Worm (Caenorhabditis elegans) whole organism, L4 larva: Measurements from ENCODE around the gene Y32F6A.4.

Experiments used
- D1046.2 ChIP-seq: fragments of 200-800 bp; sonication (Bioruptor generic); IDR thresholded peaks from 2 replicates; pipeline ENCODE4 v1.3.6; 2022; ENCODE audit warnings: missing genetic modification characterization, missing compliant biosample characterization
- F37D6.2 ChIP-seq: sonication (generic microtip); optimal IDR thresholded peaks from 2 replicates; lab custom pipeline; 2016; ENCODE audit warnings: mild to moderate bottlenecking, missing genetic modification characterization, missing compliant biosample characterization
- F44E2.7 ChIP-seq: fragments of 200-800 bp; sonication (Bioruptor generic); IDR thresholded peaks from 2 replicates; pipeline ENCODE4 v2.1.2; 2022; ENCODE audit warnings: missing genetic modification characterization, missing compliant biosample characterization
- T26A8.4 ChIP-seq: fragments of 200-800 bp; sonication (Bioruptor generic); IDR thresholded peaks from 2 replicates; pipeline ENCODE4 v1.3.6; 2022; ENCODE audit warnings: missing genetic modification characterization, missing compliant biosample characterization
- Y105C5A.15 ChIP-seq: fragments of 200-800 bp; sonication (Bioruptor generic); IDR thresholded peaks from 2 replicates; pipeline ENCODE4 v1.3.6; 2022; ENCODE audit warnings: missing genetic modification characterization, missing compliant biosample characterization
- ZK337.2 ChIP-seq: fragments of 200-800 bp; sonication (Bioruptor generic); IDR thresholded peaks from 2 replicates; pipeline ENCODE4 v1.3.6; 2022; ENCODE audit warnings: missing genetic modification reagents, missing genetic modification characterization, missing compliant biosample characterization
- aha-1 ChIP-seq: fragments of 150-350 bp; peaks from one replicate; lab custom pipeline; 2014; ENCODE audit warnings: missing biosample characterization, missing genetic modification characterization
- ama-1 ChIP-seq: fragments of 150-350 bp; optimal IDR thresholded peaks from 2 replicates; lab custom pipeline; 2014; ENCODE audit warnings: inconsistent platforms, mixed read lengths
- attf-4 ChIP-seq: sonication (generic microtip); optimal IDR thresholded peaks from 3 replicates; lab custom pipeline; 2017; ENCODE audit warnings: missing biosample characterization, missing genetic modification characterization
- ceh-82 ChIP-seq: sonication (generic microtip); optimal IDR thresholded peaks from 2 replicates; lab custom pipeline; 2017; ENCODE audit warnings: missing biosample characterization, missing genetic modification characterization
- ctbp-1 ChIP-seq: fragments of 200-800 bp; sonication (Bioruptor generic); IDR thresholded peaks from 2 replicates; pipeline ENCODE4 v1.3.6; 2022; ENCODE audit warnings: missing genetic modification reagents, missing genetic modification characterization, missing compliant biosample characterization
- daf-12 ChIP-seq: fragments of 150-350 bp; optimal IDR thresholded peaks from 2 replicates; lab custom pipeline; 2014; ENCODE audit warnings: missing biosample characterization, missing genetic modification reagents, missing genetic modification characterization
- daf-16 ChIP-seq, 3 experiments: sonication (generic microtip); optimal IDR thresholded peaks; 2 replicates each; lab custom pipeline; 2016 to 2017; ENCODE audit warnings: missing genetic modification characterization in 3 of 3, missing genetic modification reagents in 3 of 3, mild to moderate bottlenecking in 2 of 3, missing compliant biosample characterization in 2 of 3, missing biosample characterization in 1 of 3, moderate library complexity in 1 of 3
- daf-19 ChIP-seq: fragments of 200-800 bp; sonication (Bioruptor generic); conservative IDR thresholded peaks from 2 replicates; pipeline ENCODE4 v1.3.6; 2022; ENCODE audit warnings: missing genetic modification characterization, missing compliant biosample characterization
- daf-8 ChIP-seq: fragments of 200-800 bp; sonication (Bioruptor generic); IDR thresholded peaks from 2 replicates; pipeline ENCODE4 v1.3.6; 2022; ENCODE audit warnings: missing genetic modification characterization, missing compliant biosample characterization
- dmd-6 ChIP-seq: fragments of 200-800 bp; sonication (Bioruptor generic); IDR thresholded peaks from 2 replicates; pipeline ENCODE4 v1.3.6; 2022; ENCODE audit warnings: missing genetic modification reagents, missing genetic modification characterization, missing compliant biosample characterization
- dmd-9 ChIP-seq: fragments of 200-800 bp; sonication (Bioruptor generic); IDR thresholded peaks from 2 replicates; pipeline ENCODE4 v1.3.6; 2022; ENCODE audit warnings: missing genetic modification reagents, missing genetic modification characterization, missing compliant biosample characterization
- duxl-1 ChIP-seq: sonication (generic microtip); optimal IDR thresholded peaks from 2 replicates; lab custom pipeline; 2016; ENCODE audit warnings: mild to moderate bottlenecking, missing genetic modification characterization, moderate library complexity, missing compliant biosample characterization; ENCODE audit not compliant: poor library complexity
- dve-1 ChIP-seq: sonication (generic microtip); optimal IDR thresholded peaks from 2 replicates; lab custom pipeline; 2017; ENCODE audit warnings: antibody characterized with exemption, mild to moderate bottlenecking, missing genetic modification characterization, missing compliant biosample characterization; ENCODE audit not compliant: insufficient read depth
- egl-27 ChIP-seq: sonication (generic microtip); optimal IDR thresholded peaks from 3 replicates; lab custom pipeline; 2017; ENCODE audit warnings: missing biosample characterization, missing genetic modification reagents, missing genetic modification characterization
- egl-43 ChIP-seq: fragments of 200-800 bp; sonication (Bioruptor generic); IDR thresholded peaks from 2 replicates; pipeline ENCODE4 v1.3.6; 2022; ENCODE audit warnings: missing genetic modification reagents, missing genetic modification characterization, missing compliant biosample characterization
- fkh-10 ChIP-seq: fragments of 150-350 bp; optimal IDR thresholded peaks from 2 replicates; lab custom pipeline; 2014; ENCODE audit warnings: missing biosample characterization, missing genetic modification reagents, missing genetic modification characterization
- gei-8 ChIP-seq: fragments of 200-800 bp; sonication (Bioruptor generic); optimal IDR thresholded peaks from 2 replicates; lab custom pipeline; 2018; ENCODE audit warnings: mild to moderate bottlenecking, missing genetic modification characterization, missing compliant biosample characterization
- lin-1 ChIP-seq: fragments of 200-800 bp; sonication (Bioruptor generic); IDR thresholded peaks from 2 replicates; pipeline ENCODE4 v1.3.6; 2022; ENCODE audit warnings: missing genetic modification reagents, missing genetic modification characterization, missing compliant biosample characterization
- lir-3 ChIP-seq: sonication (generic microtip); optimal IDR thresholded peaks from 2 replicates; lab custom pipeline; 2016; ENCODE audit warnings: mild to moderate bottlenecking, missing genetic modification characterization, missing compliant biosample characterization
- madf-5 ChIP-seq, 2 experiments: fragments of 200-800 bp; sonication (Bioruptor generic); IDR thresholded peaks; 2 replicates each; pipeline ENCODE4 v1.3.6; 2022; ENCODE audit warnings: missing compliant biosample characterization in 2 of 2, missing genetic modification characterization in 2 of 2
- mdl-1 ChIP-seq, 2 experiments: fragments of 150-350 bp in 1 of 2; sonication (generic microtip) in 1 of 2; optimal IDR thresholded peaks; 2 replicates each; lab custom pipeline; 2014 to 2017; ENCODE audit warnings: missing biosample characterization in 2 of 2, missing genetic modification characterization in 2 of 2
- mxl-2 ChIP-seq: fragments of 200-800 bp; sonication (Bioruptor generic); conservative IDR thresholded peaks from 2 replicates; pipeline ENCODE4 v1.3.6; 2022; ENCODE audit warnings: missing genetic modification reagents, missing genetic modification characterization, missing compliant biosample characterization
- nhr-10 ChIP-seq: fragments of 150-350 bp; optimal IDR thresholded peaks from 2 replicates; lab custom pipeline; 2014; ENCODE audit warnings: missing biosample characterization, missing genetic modification characterization
- nhr-11 ChIP-seq: fragments of 150-350 bp; optimal IDR thresholded peaks from 2 replicates; lab custom pipeline; 2014; ENCODE audit warnings: missing biosample characterization, missing genetic modification characterization
- nhr-111 ChIP-seq: fragments of 200-800 bp; sonication (Bioruptor generic); optimal IDR thresholded peaks from 2 replicates; lab custom pipeline; 2018; ENCODE audit warnings: mild to moderate bottlenecking, missing genetic modification characterization, missing compliant biosample characterization
- nhr-28 ChIP-seq: fragments of 150-350 bp; optimal IDR thresholded peaks from 2 replicates; lab custom pipeline; 2014; ENCODE audit warnings: missing biosample characterization, missing genetic modification characterization
- nhr-6 ChIP-seq: fragments of 150-350 bp; optimal IDR thresholded peaks from 2 replicates; lab custom pipeline; 2014; ENCODE audit warnings: missing biosample characterization, missing genetic modification characterization
- nhr-76 ChIP-seq: fragments of 150-350 bp; optimal IDR thresholded peaks from 2 replicates; lab custom pipeline; 2014; ENCODE audit warnings: missing biosample characterization, missing genetic modification characterization
- pha-4 ChIP-seq, 2 experiments: fragments of 150-350 bp in 1 of 2; fragments of 200-800 bp in 1 of 2; sonication (Bioruptor generic) in 1 of 2; IDR thresholded peaks in 1 of 2; optimal IDR thresholded peaks in 1 of 2; 2 replicates each; pipeline versions ENCODE4 v1.3.6 to Lab custom; 2014 to 2022; ENCODE audit warnings: missing genetic modification characterization in 2 of 2, missing genetic modification reagents in 2 of 2, missing biosample characterization in 1 of 2, missing compliant biosample characterization in 1 of 2
- php-3 ChIP-seq: fragments of 200-800 bp; sonication (Bioruptor generic); IDR thresholded peaks from 2 replicates; pipeline ENCODE4 v1.3.6; 2022; ENCODE audit warnings: missing genetic modification reagents, missing genetic modification characterization, missing compliant biosample characterization
- pqm-1 ChIP-seq: sonication (generic microtip); optimal IDR thresholded peaks from 2 replicates; lab custom pipeline; 2017; ENCODE audit warnings: missing biosample characterization, missing genetic modification characterization
- rbr-2 ChIP-seq: sonication (generic microtip); optimal IDR thresholded peaks from 2 replicates; lab custom pipeline; 2016; ENCODE audit warnings: missing genotype, missing genetic modification characterization, missing compliant biosample characterization
- saeg-2 ChIP-seq: fragments of 200-800 bp; sonication (Bioruptor generic); IDR thresholded peaks from 2 replicates; pipeline ENCODE4 v1.3.6; 2022; ENCODE audit warnings: missing genetic modification reagents, missing genetic modification characterization, missing compliant biosample characterization
- tag-97 ChIP-seq: fragments of 200-800 bp; sonication (Bioruptor generic); IDR thresholded peaks from 2 replicates; pipeline ENCODE4 v1.3.6; 2022; ENCODE audit warnings: missing genetic modification characterization, missing compliant biosample characterization
- unc-39 ChIP-seq: sonication (generic microtip); optimal IDR thresholded peaks from 2 replicates; lab custom pipeline; 2017; ENCODE audit warnings: missing biosample characterization, missing genetic modification characterization
- unc-62 ChIP-seq, 3 experiments: fragments of 150-350 bp in 1 of 3; sonication (generic microtip); optimal IDR thresholded peaks in 2 of 3; peaks in 1 of 3; 1 replicate in 1 of 3; 2 replicates in 2 of 3; lab custom pipeline; 2014 to 2017; ENCODE audit warnings: missing biosample characterization in 3 of 3, missing genetic modification characterization in 3 of 3, missing genetic modification reagents in 3 of 3, missing genotype in 1 of 3
- vab-7 ChIP-seq: fragments of 200-800 bp; sonication (Bioruptor generic); IDR thresholded peaks from 2 replicates; pipeline ENCODE4 v1.3.6; 2022; ENCODE audit warnings: missing genetic modification reagents, missing genetic modification characterization, missing compliant biosample characterization
- zag-1 ChIP-seq: fragments of 150-350 bp; optimal IDR thresholded peaks from 2 replicates; lab custom pipeline; 2014; ENCODE audit warnings: missing biosample characterization, missing genetic modification characterization
- zip-2 ChIP-seq: fragments of 150-350 bp; optimal IDR thresholded peaks from 2 replicates; lab custom pipeline; 2014; ENCODE audit warnings: missing biosample characterization, missing genetic modification characterization
- ztf-11 ChIP-seq: fragments of 150-350 bp; optimal IDR thresholded peaks from 2 replicates; lab custom pipeline; 2014; ENCODE audit warnings: missing biosample characterization, missing genetic modification characterization
- ztf-7 ChIP-seq: fragments of 150-350 bp; optimal IDR thresholded peaks from 2 replicates; lab custom pipeline; 2014; ENCODE audit warnings: missing biosample characterization, missing genetic modification characterization

Gene Y32F6A.4

DNA sequence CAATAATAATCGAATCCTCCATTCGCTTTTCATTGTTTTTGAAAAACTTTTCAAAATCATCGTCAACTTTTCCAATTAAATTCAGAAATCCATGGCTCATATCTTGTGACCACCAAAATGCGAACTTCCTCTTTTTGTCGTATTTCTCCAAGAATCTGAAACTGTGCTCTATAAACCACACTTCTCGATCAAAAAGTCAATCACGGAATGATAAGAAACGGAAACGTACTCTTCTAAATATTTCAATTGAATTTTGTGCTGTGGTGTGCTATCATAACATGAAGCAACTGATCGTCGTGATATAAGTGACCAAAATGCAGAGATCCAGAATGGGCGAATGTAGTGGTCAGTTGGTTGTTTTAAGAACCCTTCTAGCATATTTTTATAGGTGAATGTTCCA lies 29.2 kb downstream of the Y32F6A.4 start:
- TF ChIP-seq nhr-28 (peak; percentile 58), pqm-1 (peak; percentile 46), ctbp-1 (GFP tag; lab: Robert Waterston, UW) (no peak), egl-43 (GFP tag; lab: Robert Waterston, UW) (no peak), aha-1 (tag; lab: Kevin White, UChicago) (peak; percentile 43), dmd-6 (peak; percentile 61)

DNA sequence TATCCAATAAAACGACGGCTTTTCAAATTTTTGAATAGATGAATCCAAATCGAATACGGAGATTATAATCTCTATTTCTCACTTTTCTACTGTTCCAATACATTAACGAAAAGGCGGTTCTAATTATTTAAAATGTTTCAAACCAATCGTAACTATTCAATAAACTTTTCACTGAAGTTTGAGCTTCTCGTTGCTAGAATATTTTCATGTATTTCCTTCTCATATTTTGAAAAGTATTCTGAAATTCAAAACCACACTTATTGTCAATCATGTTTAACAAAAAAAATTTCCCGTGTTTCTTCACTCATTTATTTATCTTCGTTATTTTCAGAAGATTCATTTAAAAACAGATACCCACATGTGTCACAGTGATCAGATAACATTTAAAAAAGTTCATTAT lies 31.1 kb downstream of the Y32F6A.4 start, which contains the start of gene F15H10.8:
F15H10.8 (minus strand) TSS at position 101 of the 400 bp plus-strand sequence.
- TF ChIP-seq lin-1 (GFP tag; lab: Robert Waterston, UW) (no peak), unc-62 (GFP tag; optimal IDR thresholded peaks at IDR 0.05 in 1 of 2; lab: Kevin White, UChicago) (peak in 1 of 2 experiments; percentile 31), unc-62 (tag; optimal IDR thresholded peaks at IDR 0.05; lab: Kevin White, UChicago) (no peak), nhr-10 (tag; lab: Kevin White, UChicago) (no peak)
- TF ChIP-seq, all 104 proteins: peak for 1

DNA sequence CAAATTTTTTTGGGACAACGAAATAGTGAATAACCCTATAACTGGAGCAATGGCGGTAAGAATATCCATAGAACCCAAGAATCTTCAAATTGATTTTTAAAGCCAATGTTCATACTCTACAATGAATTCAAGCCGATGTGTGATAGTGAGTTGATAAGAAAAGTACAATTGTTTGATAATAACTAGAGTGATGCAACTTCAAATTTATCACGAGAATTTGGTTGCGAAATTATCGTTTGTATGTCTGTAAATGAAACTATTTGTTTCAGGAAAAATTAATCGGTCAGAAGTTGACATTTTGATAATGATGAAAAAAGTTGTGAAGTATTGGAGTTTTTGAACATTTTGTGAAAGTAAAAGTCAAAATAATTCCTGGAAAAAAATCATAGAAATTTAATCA lies 34.6 kb downstream of the Y32F6A.4 start:
- TF ChIP-seq zip-2 (tag; lab: Kevin White, UChicago) (no peak), nhr-111 (GFP tag; lab: Kevin White, UChicago) (no peak), Y105C5A.15 (GFP tag; lab: Robert Waterston, UW) (no peak), mxl-2 (GFP tag; lab: Robert Waterston, UW) (no peak), daf-8 (GFP tag; lab: Robert Waterston, UW) (no peak), mdl-1 (tag; optimal IDR thresholded peaks at IDR 0.05; lab: Kevin White, UChicago) (peak in 1 of 2 experiments; percentile 19), dmd-9 (GFP tag; lab: Robert Waterston, UW) (no peak), F44E2.7 (GFP tag; lab: Robert Waterston, UW) (no peak), tag-97 (GFP tag; lab: Robert Waterston, UW) (no peak), zag-1 (tag; lab: Kevin White, UChicago) (no peak), ama-1 (no peak), daf-12 (tag; lab: Kevin White, UChicago) (no peak), php-3 (0 out of 2 replicates have a peak, but pooled peaks have one; percentile 32), daf-19 (GFP tag; lab: Robert Waterston, UW) (no peak), attf-4 (tag; lab: Kevin White, UChicago) (no peak), dve-1 (tag; lab: Kevin White, UChicago) (peak; percentile 91), nhr-76 (no peak), ztf-7 (tag; lab: Kevin White, UChicago) (peak; percentile 51), pqm-1 (peak; percentile 90), unc-62 (GFP tag; optimal IDR thresholded peaks at IDR 0.05 in 1 of 2; lab: Kevin White, UChicago) (no peak), unc-62 (tag; optimal IDR thresholded peaks at IDR 0.05; lab: Kevin White, UChicago) (no peak), rbr-2 (tag; lab: Kevin White, UChicago) (no peak), daf-16 (GFP tag; optimal IDR thresholded peaks at IDR 0.05; lab: Kevin White, UChicago) (no peak), daf-16 (tag; optimal IDR thresholded peaks at IDR 0.05; lab: Kevin White, UChicago) (peak; percentile 84), egl-27 (tag; lab: Kevin White, UChicago) (no peak), duxl-1 (tag; lab: Kevin White, UChicago) (no peak), unc-39 (tag; lab: Kevin White, UChicago) (no peak), gei-8 (no peak), lir-3 (tag; lab: Kevin White, UChicago) (no peak), nhr-28 (peak; percentile 90), T26A8.4 (GFP tag; lab: Robert Waterston, UW) (no peak), ceh-82 (tag; lab: Kevin White, UChicago) (no peak), nhr-11 (tag; lab: Kevin White, UChicago) (no peak), ztf-11 (tag; lab: Kevin White, UChicago) (no peak), nhr-6 (tag; lab: Kevin White, UChicago) (no peak), D1046.2 (GFP tag; lab: Robert Waterston, UW) (no peak), vab-7 (GFP tag; lab: Robert Waterston, UW) (no peak), pha-4 (GFP tag; IDR thresholded peaks at IDR 0.05; lab: Robert Waterston, UW) (0 out of 2 replicates have a peak, but pooled peaks have one; percentile 24), pha-4 (tag; optimal IDR thresholded peaks at IDR 0.05; lab: Kevin White, UChicago) (no peak), ZK337.2 (no peak), saeg-2 (GFP tag; lab: Robert Waterston, UW) (no peak), fkh-10 (GFP tag; lab: Kevin White, UChicago) (no peak), F37D6.2 (tag; lab: Kevin White, UChicago) (no peak), madf-5 (GFP tag; IDR thresholded peaks at IDR 0.05; lab: Robert Waterston, UW) (no peak)
